Worm (Caenorhabditis elegans): ENCODE data around the gene thoc-2.

thoc-2 gene

ce11 chrIII:6348578-6348977 lies 19.3 kb upstream of the thoc-2 start (continued):
- TF ChIP-seq fkh-8 (tag; optimal IDR thresholded peaks at IDR 0.05) (peak; percentile 73), isw-1 (GFP tag; IDR thresholded peaks at IDR 0.05) (0 out of 2 replicates have a peak, but pooled peaks have one; percentile 2), ama-1 (optimal IDR thresholded peaks at IDR 0.05) (no peak), fkh-4 (tag; optimal IDR thresholded peaks at IDR 0.05; ENCODE audit: borderline replicate concordance) (no peak), aly-2 (tag; optimal IDR thresholded peaks at IDR 0.05) (no peak), C34B4.2 (tag; optimal IDR thresholded peaks at IDR 0.05) (no peak), nhr-28 (tag; optimal IDR thresholded peaks at IDR 0.05) (no peak), mep-1 (tag; optimal IDR thresholded peaks at IDR 0.05) (no peak), elt-3 (tag; optimal IDR thresholded peaks at IDR 0.05) (no peak), ceh-82 (tag; optimal IDR thresholded peaks at IDR 0.05) (peak in 1 of 3 experiments; percentile 7), nhr-90 (tag; optimal IDR thresholded peaks at IDR 0.05; ENCODE audit: poor library complexity) (no peak), fkh-10 (GFP tag; optimal IDR thresholded peaks at IDR 0.05) (peak; percentile 12), egl-13 (tag; optimal IDR thresholded peaks at IDR 0.05) (peak; percentile 44), hlh-4 (tag; optimal IDR thresholded peaks at IDR 0.05) (no peak), nhr-12 (tag; optimal IDR thresholded peaks at IDR 0.05) (no peak), dsc-1 (tag; optimal IDR thresholded peaks at IDR 0.05) (peak; percentile 1), efl-3 (GFP tag; optimal IDR thresholded peaks at IDR 0.05) (no peak), lsy-2 (tag; optimal IDR thresholded peaks at IDR 0.05) (peak in 1 of 2 experiments; percentile 48), F16B12.6 (tag; optimal IDR thresholded peaks at IDR 0.05) (no peak)

ce11 chrIII:6350424-6350823 lies 17.4 kb upstream of the thoc-2 start:
- TF ChIP-seq fkh-4 (tag; optimal IDR thresholded peaks at IDR 0.05; ENCODE audit: borderline replicate concordance) (no peak), F16B12.6 (tag; optimal IDR thresholded peaks at IDR 0.05) (no peak), swsn-7 (tag; optimal IDR thresholded peaks at IDR 0.05) (no peak), ceh-8 (GFP tag; optimal IDR thresholded peaks at IDR 0.05) (no peak), vab-15 (tag; optimal IDR thresholded peaks at IDR 0.05) (no peak), nhr-84 (tag; optimal IDR thresholded peaks at IDR 0.05) (no peak), lin-14 (GFP tag; optimal IDR thresholded peaks at IDR 0.05) (peak; percentile 48), elt-2 (tag; optimal IDR thresholded peaks at IDR 0.05) (no peak), blmp-1 (tag; optimal IDR thresholded peaks at IDR 0.05) (no peak), fkh-10 (GFP tag; optimal IDR thresholded peaks at IDR 0.05) (peak; percentile 92), C04F5.9 (tag; optimal IDR thresholded peaks at IDR 0.05) (no peak), pag-3 (tag; optimal IDR thresholded peaks at IDR 0.05; ENCODE audit: borderline replicate concordance, insufficient read depth) (no peak), irx-1 (tag; optimal IDR thresholded peaks at IDR 0.05) (no peak), pqm-1 (tag; optimal IDR thresholded peaks at IDR 0.05) (no peak), lin-13 (GFP tag; optimal IDR thresholded peaks at IDR 0.05) (no peak), egl-13 (tag; optimal IDR thresholded peaks at IDR 0.05) (no peak), lin-35 (GFP tag; optimal IDR thresholded peaks at IDR 0.05) (no peak)

ce11 chrIII:6351438-6351837 lies 16.4 kb upstream of the thoc-2 start:
- TF ChIP-seq lin-14 (GFP tag; optimal IDR thresholded peaks at IDR 0.05) (peak; percentile 70), unc-30 (tag; optimal IDR thresholded peaks at IDR 0.05) (no peak), nhr-71 (tag; optimal IDR thresholded peaks at IDR 0.05) (peak; percentile 20), ceh-63 (GFP tag; optimal IDR thresholded peaks at IDR 0.05) (peak; percentile 63), egl-13 (tag; optimal IDR thresholded peaks at IDR 0.05) (no peak), unc-86 (tag; optimal IDR thresholded peaks at IDR 0.05) (peak; percentile 4)

ce11 chrIII:6352459-6352858 lies 15.4 kb upstream of the thoc-2 start:
- TF ChIP-seq isw-1 (GFP tag; IDR thresholded peaks at IDR 0.05), result no peak
- peak; percentile 83 for TF ChIP-seq egl-13 (tag; optimal IDR thresholded peaks at IDR 0.05)
- peak; percentile 18; the same call in 1 of the 2 replicates for TF ChIP-seq nhr-19 (GFP tag; conservative IDR thresholded peaks at IDR 0.05)
- TF ChIP-seq nhr-11 (tag; optimal IDR thresholded peaks at IDR 0.05), result no peak
- no peak for TF ChIP-seq ceh-90 (tag; optimal IDR thresholded peaks at IDR 0.05)
- no peak for TF ChIP-seq mef-2 (tag; optimal IDR thresholded peaks at IDR 0.05)
- TF ChIP-seq nhr-71 (tag; optimal IDR thresholded peaks at IDR 0.05), result peak; percentile 81
- no peak for TF ChIP-seq unc-62 (GFP tag; optimal IDR thresholded peaks at IDR 0.05)
- no peak for TF ChIP-seq sup-37 (GFP tag; optimal IDR thresholded peaks at IDR 0.05)
- TF ChIP-seq nhr-85 (tag), result no peak
- no peak for TF ChIP-seq sptf-1 (tag; optimal IDR thresholded peaks at IDR 0.05)
- no peak for TF ChIP-seq ceh-8 (GFP tag; optimal IDR thresholded peaks at IDR 0.05)
- no peak for TF ChIP-seq mdl-1 (tag; optimal IDR thresholded peaks at IDR 0.05)
- TF ChIP-seq fkh-10 (GFP tag; optimal IDR thresholded peaks at IDR 0.05), result peak; percentile 88
- TF ChIP-seq lir-3 (tag; optimal IDR thresholded peaks at IDR 0.05; ENCODE audit: poor library complexity), result peak; percentile 15
- no peak for TF ChIP-seq elt-3 (tag; optimal IDR thresholded peaks at IDR 0.05)
- no peak for TF ChIP-seq hlh-4 (tag; optimal IDR thresholded peaks at IDR 0.05)
- TF ChIP-seq mab-9 (GFP tag; IDR thresholded peaks at IDR 0.05), result no peak
- TF ChIP-seq hpl-2 (GFP tag; optimal IDR thresholded peaks at IDR 0.05), result no peak
